Fruit fly (Drosophila melanogaster) whole organism, embryonic: ENCODE data around the gene Cip4.

Experiments
- CG11247 ChIP-seq: fragments of 200-800 bp; sonication (Bioruptor generic); IDR thresholded peaks from 2 replicates; pipeline ENCODE4 v1.3.6; 2022; ENCODE audit warnings: missing biosample characterization, missing genetic modification characterization
- CG12299 ChIP-seq: fragments of 200-800 bp; sonication (Bioruptor generic); optimal IDR thresholded peaks from 2 replicates; lab custom pipeline; 2018; ENCODE audit warnings: missing biosample characterization, mild to moderate bottlenecking, missing genetic modification characterization
- CG13424 ChIP-seq: fragments of 200-800 bp; sonication (Bioruptor generic); optimal IDR thresholded peaks from 2 replicates; lab custom pipeline; 2019; ENCODE audit warnings: missing biosample characterization, mild to moderate bottlenecking, missing genetic modification characterization, moderate library complexity
- CG3995 ChIP-seq: fragments of 200-800 bp; sonication (Bioruptor generic); optimal IDR thresholded peaks from 3 replicates; lab custom pipeline; 2016; ENCODE audit warnings: missing biosample characterization, missing genetic modification characterization
- Ptx1 ChIP-seq: fragments of 200-800 bp; sonication (Bioruptor generic); IDR thresholded peaks from 2 replicates; pipeline ENCODE4 v1.3.6; 2022; ENCODE audit warnings: missing biosample characterization, missing genetic modification characterization
- Sin3A ChIP-seq: fragments of >200 bp; optimal IDR thresholded peaks from 2 replicates; lab custom pipeline; 2018
- Six4 ChIP-seq: fragments of 200-800 bp; sonication (Bioruptor generic); optimal IDR thresholded peaks from 2 replicates; lab custom pipeline; 2016; ENCODE audit warnings: missing biosample characterization, missing genetic modification characterization
- cas ChIP-seq: fragments of 200-800 bp; sonication (Bioruptor generic); IDR thresholded peaks from 2 replicates; pipeline ENCODE4 v1.3.6; 2022; ENCODE audit warnings: missing biosample characterization, missing genetic modification characterization
- fd102C ChIP-seq: fragments of 200-800 bp; sonication (Bioruptor generic); optimal IDR thresholded peaks from 2 replicates; lab custom pipeline; 2018; ENCODE audit warnings: missing biosample characterization, mild to moderate bottlenecking, missing genetic modification characterization, moderate library complexity
- hb ChIP-seq: fragments of 200-800 bp; sonication (Bioruptor generic); IDR thresholded peaks from 3 replicates; pipeline ENCODE4 v1.3.6; 2022; ENCODE audit warnings: missing biosample characterization, missing genetic modification characterization; ENCODE audit not compliant: partially characterized antibody
- hkb ChIP-seq, 2 experiments: fragments of 200-800 bp in 1 of 2; fragments of >200 bp in 1 of 2; sonication (Bioruptor generic) in 1 of 2; IDR thresholded peaks in 1 of 2; optimal IDR thresholded peaks in 1 of 2; 2 replicates each; pipeline versions ENCODE4 v1.3.6 to Lab custom; 2017 to 2022; ENCODE audit warnings: missing biosample characterization in 1 of 2, missing genetic modification characterization in 1 of 2
- kni ChIP-seq: fragments of 200-800 bp; sonication (Bioruptor generic); optimal IDR thresholded peaks from 3 replicates; lab custom pipeline; 2017; ENCODE audit warnings: mild to moderate bottlenecking, missing biosample characterization, missing genetic modification reagents, missing genetic modification characterization
- slou ChIP-seq: fragments of 200-800 bp; sonication (Bioruptor generic); optimal IDR thresholded peaks from 3 replicates; lab custom pipeline; 2016; ENCODE audit warnings: missing biosample characterization, missing genetic modification characterization
- sr ChIP-seq: fragments of 200-800 bp; sonication (Bioruptor generic); IDR thresholded peaks from 3 replicates; pipeline ENCODE4 v1.3.6; 2022; ENCODE audit warnings: missing biosample characterization, missing genetic modification characterization

dm6 chr3L:4293304-4293703 lies 70.6 kb downstream of the Cip4 start:
- TF ChIP-seq Six4 = no peak
- no peak for TF ChIP-seq slou (GFP tag; lab: Kevin White, UChicago)
- TF ChIP-seq cas = no peak
- TF ChIP-seq CG3995 = no peak
- TF ChIP-seq CG11247 (GFP tag; lab: Robert Waterston, UW) = no peak
- TF ChIP-seq sr (GFP tag; lab: Robert Waterston, UW) = no peak
- no peak for TF ChIP-seq kni
- no peak for TF ChIP-seq Sin3A
- TF ChIP-seq CG13424 = no peak
- no peak for TF ChIP-seq CG12299 (tag; lab: Kevin White, UChicago)
- TF ChIP-seq hkb (optimal IDR thresholded peaks at IDR 0.05; lab: Kevin White, UChicago) = no peak
- no peak for TF ChIP-seq hkb (GFP tag; IDR thresholded peaks at IDR 0.05; lab: Robert Waterston, UW)
- TF ChIP-seq Ptx1 (GFP tag; lab: Robert Waterston, UW) = no peak
- TF ChIP-seq hb (GFP tag; lab: Robert Waterston, UW) = no peak
- no peak for TF ChIP-seq fd102C (GFP tag; lab: Kevin White, UChicago)
